Worm (Caenorhabditis elegans) whole organism, L2 larva: ENCODE measurements around the gene pigq-1.
A peak's percentile ranks its signal among the peaks of the same experiment; 100 is the strongest.

Source experiments
- F13H6.1 ChIP-seq: sonication (generic microtip); optimal IDR thresholded peaks from 2 replicates; lab custom pipeline; 2016; ENCODE audit warnings: missing genetic modification characterization, missing compliant biosample characterization
- ZK546.5 ChIP-seq: sonication (generic microtip); optimal IDR thresholded peaks from 2 replicates; lab custom pipeline; 2017; ENCODE audit warnings: missing biosample characterization, missing genetic modification characterization
- elt-1 ChIP-seq: fragments of 150-350 bp; optimal IDR thresholded peaks from 2 replicates; lab custom pipeline; 2014; ENCODE audit warnings: missing biosample characterization, missing genetic modification characterization
- elt-3 ChIP-seq: sonication (generic microtip); optimal IDR thresholded peaks from 2 replicates; lab custom pipeline; 2017; ENCODE audit warnings: missing biosample characterization, missing genetic modification characterization
- gmeb-1 ChIP-seq: fragments of 150-350 bp; optimal IDR thresholded peaks from 2 replicates; lab custom pipeline; 2014; ENCODE audit warnings: missing biosample characterization, missing genetic modification characterization
- lsy-2 ChIP-seq, 2 experiments: fragments of 150-350 bp in 1 of 2; sonication (generic microtip) in 1 of 2; optimal IDR thresholded peaks; 2 replicates each; lab custom pipeline; 2014 to 2017; ENCODE audit warnings: missing biosample characterization in 2 of 2, missing genetic modification characterization in 2 of 2
- nhr-129 ChIP-seq: fragments of 150-350 bp; optimal IDR thresholded peaks from 2 replicates; lab custom pipeline; 2014; ENCODE audit warnings: missing biosample characterization, missing genetic modification characterization
- nhr-23 ChIP-seq: fragments of 150-350 bp; optimal IDR thresholded peaks from 2 replicates; lab custom pipeline; 2014; ENCODE audit warnings: missing biosample characterization, missing genetic modification reagents, missing genetic modification characterization
- nhr-237 ChIP-seq: fragments of 150-350 bp; optimal IDR thresholded peaks from 2 replicates; lab custom pipeline; 2014; ENCODE audit warnings: missing biosample characterization, missing genetic modification characterization
- sma-3 ChIP-seq: sonication (generic microtip); optimal IDR thresholded peaks from 2 replicates; lab custom pipeline; 2016; ENCODE audit warnings: missing genetic modification reagents, missing genetic modification characterization, missing compliant biosample characterization
- sma-9 ChIP-seq, 2 experiments: fragments of 150-350 bp in 1 of 2; sonication (generic microtip) in 1 of 2; optimal IDR thresholded peaks; 2 replicates each; lab custom pipeline; 2014 to 2016; ENCODE audit warnings: missing genetic modification characterization in 2 of 2, mild to moderate bottlenecking in 1 of 2, missing biosample characterization in 1 of 2, missing compliant biosample characterization in 1 of 2, missing genetic modification reagents in 1 of 2, moderate library complexity in 1 of 2
- unc-55 ChIP-seq: fragments of 150-350 bp; sonication (generic microtip); optimal IDR thresholded peaks from 3 replicates; lab custom pipeline; 2014; ENCODE audit warnings: missing biosample characterization, missing genetic modification reagents, missing genetic modification characterization
- zag-1 ChIP-seq: fragments of 150-350 bp; optimal IDR thresholded peaks from 2 replicates; lab custom pipeline; 2014; ENCODE audit warnings: missing biosample characterization, missing genetic modification characterization

pigq-1 gene

DNA sequence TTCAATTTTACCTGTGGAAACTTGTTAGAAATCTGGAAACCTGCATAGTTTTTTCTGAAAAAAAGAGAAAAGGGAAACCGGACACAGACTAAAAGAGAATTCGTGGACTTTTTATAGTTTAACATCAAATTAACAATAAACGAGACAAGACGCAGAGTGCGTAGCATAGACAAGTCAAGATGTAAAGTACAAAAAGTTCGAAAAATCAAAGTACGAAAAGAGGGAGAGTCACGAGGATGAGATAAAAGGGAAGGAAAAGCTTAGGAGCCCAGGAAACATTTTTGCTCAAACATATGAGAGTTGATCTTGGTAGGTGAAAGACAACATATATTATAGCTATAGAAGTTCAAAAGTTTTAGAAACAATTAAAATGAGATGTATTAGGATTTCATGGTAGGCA is 49.3 kb downstream of the pigq-1 start, which contains the start of gene M7.12:
M7.12 (minus strand) TSS at position 188 of the 400 bp plus-strand sequence.
- TF ChIP-seq elt-1 (tag; lab: Kevin White, UChicago) (no peak), nhr-129 (tag; lab: Kevin White, UChicago) (peak; percentile 17), sma-3 (no peak), nhr-23 (tag; lab: Kevin White, UChicago) (no peak), elt-3 (tag; lab: Kevin White, UChicago) (no peak), ZK546.5 (tag; lab: Kevin White, UChicago) (no peak), nhr-237 (tag; lab: Kevin White, UChicago) (no peak), sma-9 (GFP tag; optimal IDR thresholded peaks at IDR 0.05; lab: Kevin White, UChicago) (peak; percentile 28), sma-9 (tag; optimal IDR thresholded peaks at IDR 0.05; lab: Kevin White, UChicago) (no peak), gmeb-1 (tag; lab: Kevin White, UChicago) (no peak), unc-55 (GFP tag; lab: Kevin White, UChicago) (no peak), zag-1 (tag; lab: Kevin White, UChicago) (peak; percentile 10), lsy-2 (tag; optimal IDR thresholded peaks at IDR 0.05; lab: Kevin White, UChicago) (peak in 1 of 2 experiments; percentile 23), F13H6.1 (tag; lab: Kevin White, UChicago) (no peak)
